Fruit fly (Drosophila melanogaster) whole organism, wandering third instar larva: ENCODE measurements around the gene CG6695.

Source experiments
- Abd-B ChIP-seq: fragments of >200 bp; optimal IDR thresholded peaks from 2 replicates; lab custom pipeline; 2017; ENCODE audit warnings: missing biosample characterization, missing genetic modification characterization
- CG9705 ChIP-seq: fragments of 200-800 bp; sonication (Bioruptor generic); optimal IDR thresholded peaks from 2 replicates; lab custom pipeline; 2018; ENCODE audit warnings: missing biosample characterization, mild to moderate bottlenecking, missing genetic modification characterization
- CrebA ChIP-seq: fragments of 200-800 bp; sonication (Bioruptor generic); optimal IDR thresholded peaks from 2 replicates; lab custom pipeline; 2016; ENCODE audit warnings: missing biosample characterization, mild to moderate bottlenecking, missing genetic modification characterization, borderline replicate concordance
- Dfd ChIP-seq: fragments of >200 bp; optimal IDR thresholded peaks from 2 replicates; lab custom pipeline; 2017; ENCODE audit warnings: missing biosample characterization, missing genetic modification characterization
- Dif ChIP-seq: fragments of 200-275, 200-300 bp; sonication (Bioruptor generic); optimal IDR thresholded peaks from 2 replicates; lab custom pipeline; 2018; ENCODE audit warnings: missing biosample characterization, missing genetic modification characterization; ENCODE audit not compliant: partially characterized antibody
- GATAd ChIP-seq: sonication (Bioruptor generic); optimal IDR thresholded peaks from 2 replicates; lab custom pipeline; 2016; ENCODE audit warnings: missing biosample characterization, missing genetic modification characterization
- HLH106 ChIP-seq: fragments of 200-800 bp; optimal IDR thresholded peaks from 3 replicates; lab custom pipeline; 2019; ENCODE audit warnings: missing biosample characterization, mild to moderate bottlenecking, missing genetic modification characterization, moderate library complexity
- Hnf4 ChIP-seq: fragments of 200-800 bp; sonication (Bioruptor generic); optimal IDR thresholded peaks from 2 replicates; lab custom pipeline; 2016; ENCODE audit warnings: missing biosample characterization, mild to moderate bottlenecking, missing genetic modification characterization
- Hr78 ChIP-seq: fragments of >200 bp; optimal IDR thresholded peaks from 2 replicates; lab custom pipeline; 2017; ENCODE audit warnings: missing biosample characterization, missing genetic modification characterization
- Hr83 ChIP-seq: fragments of 200-300 bp; sonication (Bioruptor generic); optimal IDR thresholded peaks from 2 replicates; lab custom pipeline; 2016; ENCODE audit warnings: missing biosample characterization, mild to moderate bottlenecking, missing genetic modification characterization, moderate library complexity; ENCODE audit not compliant: poor library complexity, severe bottlenecking
- Jra ChIP-seq: sonication (Bioruptor generic); optimal IDR thresholded peaks from 2 replicates; lab custom pipeline; 2016; ENCODE audit warnings: missing biosample characterization, missing genetic modification characterization
- Mio ChIP-seq: sonication (Bioruptor generic); optimal IDR thresholded peaks from 2 replicates; lab custom pipeline; 2016; ENCODE audit warnings: missing biosample characterization, missing genetic modification characterization
- Myc ChIP-seq: fragments of >200 bp; optimal IDR thresholded peaks from 2 replicates; lab custom pipeline; 2017
- N ChIP-seq: fragments of >200 bp; optimal IDR thresholded peaks from 2 replicates; lab custom pipeline; 2018; ENCODE audit warnings: missing biosample characterization, missing external identifiers, missing genetic modification characterization
- OdsH ChIP-seq: fragments of 200-800 bp; sonication (Bioruptor generic); optimal IDR thresholded peaks from 2 replicates; lab custom pipeline; 2016; ENCODE audit warnings: missing biosample characterization, mild to moderate bottlenecking, missing genetic modification characterization
- Rel ChIP-seq, 2 experiments: fragments of 200-800 bp; sonication (Bioruptor generic) in 1 of 2; optimal IDR thresholded peaks; 2 replicates in 1 of 2; 3 replicates in 1 of 2; lab custom pipeline; 2016 to 2019; ENCODE audit warnings: mild to moderate bottlenecking in 2 of 2, missing biosample characterization in 2 of 2, missing genetic modification characterization in 2 of 2, moderate library complexity in 1 of 2
- Sp1 ChIP-seq: fragments of 200-800 bp; sonication (Bioruptor generic); optimal IDR thresholded peaks from 3 replicates; lab custom pipeline; 2019; ENCODE audit warnings: missing biosample characterization, mild to moderate bottlenecking, missing genetic modification characterization, moderate library complexity
- Vsx2 ChIP-seq: fragments of 200-300, 225-300 bp; sonication (Bioruptor generic); optimal IDR thresholded peaks from 2 replicates; lab custom pipeline; 2018; ENCODE audit warnings: missing biosample characterization, missing genetic modification characterization; ENCODE audit not compliant: partially characterized antibody
- br ChIP-seq: fragments of 200-800 bp; sonication (Bioruptor generic); optimal IDR thresholded peaks from 2 replicates; lab custom pipeline; 2016; ENCODE audit warnings: missing biosample characterization, missing genetic modification characterization
- dl ChIP-seq, 2 experiments: fragments of 175-275, 200-275 bp in 1 of 2; fragments of 200-275 bp in 1 of 2; sonication (Bioruptor generic); optimal IDR thresholded peaks; lab custom pipeline; 2018; ENCODE audit warnings: mild to moderate bottlenecking in 2 of 2, missing biosample characterization in 2 of 2, missing genetic modification characterization in 2 of 2, moderate library complexity in 2 of 2; ENCODE audit not compliant: partially characterized antibody in 2 of 2, insufficient read depth in 1 of 2
- dmrt93B ChIP-seq: fragments of 200-800 bp; sonication (Bioruptor generic); optimal IDR thresholded peaks from 2 replicates; lab custom pipeline; 2018; ENCODE audit warnings: missing biosample characterization, mild to moderate bottlenecking, missing genetic modification characterization
- dsf ChIP-seq: sonication (Bioruptor generic); optimal IDR thresholded peaks from 2 replicates; lab custom pipeline; 2016; ENCODE audit warnings: missing biosample characterization, missing genetic modification characterization, borderline replicate concordance
- ey ChIP-seq: fragments of 200-800 bp; sonication (Bioruptor generic); optimal IDR thresholded peaks from 2 replicates; lab custom pipeline; 2016; ENCODE audit warnings: missing biosample characterization, missing genetic modification characterization
- foxo ChIP-seq, 2 experiments: fragments of 200-800 bp; sonication (Bioruptor generic); optimal IDR thresholded peaks; 2 replicates in 1 of 2; 3 replicates in 1 of 2; lab custom pipeline; 2016 to 2017; ENCODE audit warnings: missing biosample characterization in 2 of 2, missing genetic modification characterization in 2 of 2
- fru ChIP-seq: fragments of 200-800 bp; sonication (Bioruptor generic); optimal IDR thresholded peaks from 3 replicates; lab custom pipeline; 2016; ENCODE audit warnings: missing biosample characterization, mild to moderate bottlenecking, missing genetic modification characterization
- h ChIP-seq: fragments of 200-800 bp; sonication (Bioruptor generic); optimal IDR thresholded peaks from 3 replicates; lab custom pipeline; 2016; ENCODE audit warnings: missing biosample characterization, mild to moderate bottlenecking, missing genetic modification characterization
- jim ChIP-seq: fragments of 175-275, 200-325 bp; sonication (Bioruptor generic); optimal IDR thresholded peaks from 2 replicates; lab custom pipeline; 2016; ENCODE audit warnings: missing biosample characterization, mild to moderate bottlenecking, missing genetic modification characterization
- lola ChIP-seq: fragments of >200 bp; optimal IDR thresholded peaks from 2 replicates; lab custom pipeline; 2017; ENCODE audit warnings: missing biosample characterization, missing genetic modification characterization
- psq ChIP-seq: fragments of 200-800 bp; sonication (Bioruptor generic); optimal IDR thresholded peaks from 3 replicates; lab custom pipeline; 2017; ENCODE audit warnings: missing biosample characterization, mild to moderate bottlenecking, missing genetic modification characterization, moderate library complexity
- rgr ChIP-seq: fragments of 200-800 bp; sonication (Bioruptor generic); optimal IDR thresholded peaks from 3 replicates; lab custom pipeline; 2016; ENCODE audit warnings: missing biosample characterization, mild to moderate bottlenecking, missing genetic modification characterization
- sage ChIP-seq: fragments of 200-800 bp; sonication (Bioruptor generic); optimal IDR thresholded peaks from 2 replicates; lab custom pipeline; 2016; ENCODE audit warnings: missing biosample characterization, mild to moderate bottlenecking, missing genetic modification characterization
- sv ChIP-seq: fragments of 200-800 bp; sonication (Bioruptor generic); optimal IDR thresholded peaks from 3 replicates; lab custom pipeline; 2016; ENCODE audit warnings: missing biosample characterization, missing genetic modification characterization
- usp ChIP-seq: fragments of >200 bp; optimal IDR thresholded peaks from 2 replicates; lab custom pipeline; 2017; ENCODE audit warnings: missing biosample characterization, missing genetic modification characterization
- woc ChIP-seq: sonication (Bioruptor generic); optimal IDR thresholded peaks from 2 replicates; lab custom pipeline; 2016; ENCODE audit warnings: missing biosample characterization, mild to moderate bottlenecking, missing genetic modification characterization

The CG6695 gene

DNA sequence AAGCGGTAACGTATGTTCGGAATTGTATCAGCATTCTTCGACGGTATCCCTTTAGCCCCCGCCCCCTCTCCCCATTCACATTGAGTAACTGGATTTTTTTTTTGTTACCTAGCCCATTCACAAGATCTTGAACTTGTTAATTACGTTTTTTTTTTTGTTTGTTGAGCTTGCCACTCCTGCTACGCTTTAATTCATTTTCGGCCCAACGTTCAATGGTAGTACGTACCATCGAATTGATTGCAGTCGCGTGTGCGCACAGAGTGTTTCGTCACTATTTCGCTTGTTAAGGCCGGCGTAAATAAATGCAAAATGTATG, 40.3 kb upstream of the CG6695 start:
- TF ChIP-seq N (GFP tag; lab: Kevin White, UChicago) (no peak), Hnf4 (GFP tag; lab: Kevin White, UChicago) (no peak), sv (no peak), dmrt93B (GFP tag; lab: Kevin White, UChicago) (no peak), Abd-B (GFP tag; lab: Kevin White, UChicago) (no peak), dl (GFP tag; optimal IDR thresholded peaks at IDR 0.05; lab: Kevin White, UChicago; ENCODE audit: insufficient read depth in 1 of 2, partially characterized antibody in 2 of 2) (no peak), rgr (no peak), Mio (no peak), OdsH (no peak), psq (GFP tag; lab: Kevin White, UChicago) (no peak), CrebA (GFP tag; lab: Kevin White, UChicago) (no peak), sage (GFP tag; lab: Kevin White, UChicago) (no peak), woc (GFP tag; lab: Kevin White, UChicago) (no peak), ey (GFP tag; lab: Kevin White, UChicago) (no peak), GATAd (no peak), foxo (GFP tag; optimal IDR thresholded peaks at IDR 0.05; lab: Kevin White, UChicago) (no peak), Vsx2 (GFP tag; lab: Kevin White, UChicago) (no peak), HLH106 (tag; lab: Kevin White, UChicago) (no peak)
- TF ChIP-seq, all 38 proteins: peak for 0

DNA sequence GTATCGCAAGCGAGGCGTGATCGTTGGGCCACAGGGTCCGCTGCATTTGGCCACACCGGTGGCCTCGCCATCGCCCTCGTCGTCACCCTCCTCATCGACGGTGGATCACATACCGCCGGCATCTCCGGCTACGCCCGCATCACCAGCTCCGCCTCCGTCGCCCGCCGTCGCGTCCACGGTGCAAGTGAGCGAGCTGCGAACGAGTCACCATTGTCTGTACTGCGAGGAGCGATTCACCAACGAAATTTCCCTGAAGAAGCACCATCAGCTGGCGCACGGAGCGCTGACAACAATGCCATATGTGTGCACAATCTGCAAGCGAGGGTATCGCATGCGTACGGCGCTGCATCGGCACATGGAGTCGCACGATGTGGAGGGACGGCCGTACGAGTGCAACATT, 34.4 kb upstream of the CG6695 start:
- TF ChIP-seq lola (GFP tag; lab: Kevin White, UChicago) (no peak), usp (GFP tag; lab: Kevin White, UChicago) (no peak), dsf (GFP tag; lab: Kevin White, UChicago) (no peak), Dif (GFP tag; lab: Kevin White, UChicago) (no peak), Jra (no peak), Abd-B (GFP tag; lab: Kevin White, UChicago) (no peak), CrebA (GFP tag; lab: Kevin White, UChicago) (no peak), HLH106 (tag; lab: Kevin White, UChicago) (no peak), Myc (no peak), Mio (no peak), foxo (GFP tag; optimal IDR thresholded peaks at IDR 0.05; lab: Kevin White, UChicago) (no peak), woc (GFP tag; lab: Kevin White, UChicago) (no peak), psq (GFP tag; lab: Kevin White, UChicago) (no peak), fru (GFP tag; lab: Kevin White, UChicago) (no peak), OdsH (no peak), CG9705 (no peak), Hr78 (GFP tag; lab: Kevin White, UChicago) (no peak), Rel (GFP tag; optimal IDR thresholded peaks at IDR 0.05; lab: Kevin White, UChicago) (no peak), Rel (tag; optimal IDR thresholded peaks at IDR 0.05; lab: Kevin White, UChicago) (no peak), dl (GFP tag; optimal IDR thresholded peaks at IDR 0.05; lab: Kevin White, UChicago; ENCODE audit: insufficient read depth in 1 of 2, partially characterized antibody in 2 of 2) (no peak), Dfd (no peak)

DNA sequence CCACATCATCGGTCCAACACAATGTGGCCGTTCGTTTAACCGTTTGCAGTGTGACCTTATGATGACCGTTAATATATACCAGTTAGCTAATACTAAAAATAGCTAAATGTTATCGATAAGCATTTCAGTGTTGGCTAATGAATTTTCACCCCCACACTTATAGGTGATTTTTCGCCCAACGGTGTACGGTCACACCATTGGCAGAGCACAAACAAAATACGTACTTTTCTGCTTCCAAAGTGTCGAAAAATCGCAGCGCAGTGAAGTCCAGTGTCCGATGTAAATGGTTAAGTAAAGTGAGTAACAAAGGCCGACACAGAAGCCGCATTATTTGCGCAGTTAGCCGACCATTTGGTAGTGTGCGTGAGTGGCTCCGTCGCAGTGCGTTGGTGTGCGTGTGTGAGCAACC, 29.4 kb upstream of the CG6695 start, which contains the start of the genes Syx18 and atl:
Syx18 (minus strand) TSS at position 46 of the 409 bp plus-strand sequence.
atl (plus strand) TSS at position 155 of the 409 bp plus-strand sequence.
- TF ChIP-seq CrebA (GFP tag; lab: Kevin White, UChicago) = no peak
- TF ChIP-seq Hr83 (GFP tag; lab: Kevin White, UChicago) = peak; percentile 24
- TF ChIP-seq Sp1 = peak; percentile 42
- peak in 1 of 2 experiments; percentile 30 for TF ChIP-seq foxo (GFP tag; optimal IDR thresholded peaks at IDR 0.05; lab: Kevin White, UChicago)
- no peak for TF ChIP-seq Rel (GFP tag; optimal IDR thresholded peaks at IDR 0.05; lab: Kevin White, UChicago)
- peak; percentile 77 for TF ChIP-seq Rel (tag; optimal IDR thresholded peaks at IDR 0.05; lab: Kevin White, UChicago)
- peak; percentile 32 for TF ChIP-seq Myc
- TF ChIP-seq h (GFP tag; lab: Kevin White, UChicago) = peak; percentile 72
- no peak for TF ChIP-seq jim (GFP tag; lab: Kevin White, UChicago)

DNA sequence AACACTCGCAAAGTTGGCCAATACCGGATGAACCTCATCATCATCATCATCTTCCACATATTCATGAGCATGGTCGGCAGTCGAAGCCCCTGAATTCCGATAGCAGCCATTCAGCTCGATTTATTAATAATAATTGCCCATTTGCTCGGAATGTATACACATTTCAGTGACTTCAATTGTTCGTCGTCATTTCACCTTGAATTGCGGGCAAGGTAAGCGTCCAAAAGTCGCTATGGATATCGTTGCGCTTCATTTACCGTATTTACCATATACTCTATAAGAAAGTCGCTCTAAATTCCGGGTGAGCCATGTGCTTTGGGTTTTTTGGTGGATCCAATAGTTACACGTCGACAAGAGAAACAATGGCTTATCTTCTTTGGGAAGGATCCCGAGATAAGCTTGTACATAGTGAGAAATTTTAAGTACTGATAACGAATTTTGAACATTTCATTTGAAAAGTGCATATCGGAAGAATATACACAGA, 28.9 kb upstream of the CG6695 start:
- no peak for TF ChIP-seq CG9705
- peak; percentile 6 for TF ChIP-seq OdsH
- TF ChIP-seq CrebA (GFP tag; lab: Kevin White, UChicago) = no peak
- TF ChIP-seq h (GFP tag; lab: Kevin White, UChicago) = peak; percentile 11
- peak; percentile 53 for TF ChIP-seq ey (GFP tag; lab: Kevin White, UChicago)
- peak; percentile 7 for TF ChIP-seq HLH106 (tag; lab: Kevin White, UChicago)
- peak in 1 of 2 experiments; percentile 17 for TF ChIP-seq foxo (GFP tag; optimal IDR thresholded peaks at IDR 0.05; lab: Kevin White, UChicago)
- TF ChIP-seq Abd-B (GFP tag; lab: Kevin White, UChicago) = no peak
- TF ChIP-seq rgr = peak; percentile 18
- peak; percentile 8 for TF ChIP-seq fru (GFP tag; lab: Kevin White, UChicago)
- no peak for TF ChIP-seq Rel (GFP tag; optimal IDR thresholded peaks at IDR 0.05; lab: Kevin White, UChicago)
- TF ChIP-seq Rel (tag; optimal IDR thresholded peaks at IDR 0.05; lab: Kevin White, UChicago) = no peak
- no peak for TF ChIP-seq jim (GFP tag; lab: Kevin White, UChicago)
- peak; percentile 42 for TF ChIP-seq br (GFP tag; lab: Kevin White, UChicago)
- no peak for TF ChIP-seq dmrt93B (GFP tag; lab: Kevin White, UChicago)
